Worm (Caenorhabditis elegans): Measurements from ENCODE around the gene ZK856.14.

- TF ChIP-seq T26A5.8 (tag; optimal IDR thresholded peaks at IDR 0.05) (no peak), nhr-80 (tag; optimal IDR thresholded peaks at IDR 0.05) (no peak), ets-4 (GFP tag; optimal IDR thresholded peaks at IDR 0.05) (no peak), ceh-79 (tag; optimal IDR thresholded peaks at IDR 0.05) (no peak), snpc-4 (GFP tag; optimal IDR thresholded peaks at IDR 0.05) (no peak), snpc-4 (tag; optimal IDR thresholded peaks at IDR 0.05) (no peak), hlh-26 (GFP tag; conservative IDR thresholded peaks at IDR 0.05) (no peak), madf-8 (GFP tag; conservative IDR thresholded peaks at IDR 0.05) (no peak)
Observed at ce11 chrV:10227333-10227732, 10.5 kb downstream of the ZK856.14 start, which contains the start of gene ttr-19.

Measured in whole organism, young adult.